Worm (Caenorhabditis elegans) whole organism, L4/young adult: ENCODE results near the gene mtch-1.

Experiments used
- W03F9.2 ChIP-seq: fragments of 150-350 bp; optimal IDR thresholded peaks from 2 replicates; lab custom pipeline; 2014; ENCODE audit warnings: missing biosample characterization, missing genetic modification characterization
- dao-5 ChIP-seq: sonication (generic microtip); optimal IDR thresholded peaks from 2 replicates; lab custom pipeline; 2016; ENCODE audit warnings: missing genotype, missing genetic modification characterization, moderate library complexity, missing compliant biosample characterization

DNA sequence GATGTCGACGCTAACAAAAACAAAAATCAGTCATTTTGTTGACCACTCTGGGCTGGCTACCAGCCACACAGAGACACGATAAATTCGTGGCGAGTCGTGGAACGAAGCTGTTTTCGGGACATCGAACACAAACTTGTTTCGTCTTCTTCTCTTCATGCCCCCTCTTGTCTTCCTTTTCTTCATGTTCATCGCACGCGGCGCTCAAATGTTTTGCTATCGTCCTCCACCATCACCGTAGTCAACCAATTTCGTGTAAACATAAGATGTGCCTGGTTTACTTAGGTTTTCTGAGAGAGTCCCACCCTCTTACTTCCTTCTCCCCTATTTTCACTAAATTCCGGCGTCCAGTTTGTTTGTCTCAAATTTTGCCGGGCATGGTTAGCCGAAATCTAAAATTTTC is 16.4 kb upstream of the mtch-1 start:
- TF ChIP-seq dao-5 (tag; lab: Kevin White, UChicago): no peak
- no peak for TF ChIP-seq W03F9.2
